Worm (Caenorhabditis elegans) whole organism, mixed stage, embryonic: Measurements from ENCODE around the gene F15H10.7.

Experiments used
- M03D4.4 ChIP-seq: sonication (generic microtip); optimal IDR thresholded peaks from 2 replicates; lab custom pipeline; 2017; ENCODE audit warnings: mild to moderate bottlenecking, missing genetic modification characterization, missing compliant biosample characterization
- bed-3 ChIP-seq: fragments of 200-800 bp; sonication (Bioruptor generic); optimal IDR thresholded peaks from 3 replicates; lab custom pipeline; 2018; ENCODE audit warnings: mild to moderate bottlenecking, missing genetic modification characterization, moderate library complexity, missing compliant biosample characterization
- blmp-1 ChIP-seq: fragments of 150-350 bp; optimal IDR thresholded peaks from 2 replicates; lab custom pipeline; 2014; ENCODE audit warnings: missing biosample characterization, missing genetic modification characterization
- ceh-39 ChIP-seq: fragments of 150-350 bp; optimal IDR thresholded peaks from 2 replicates; lab custom pipeline; 2014; ENCODE audit warnings: missing biosample characterization, missing genetic modification characterization
- ceh-43 ChIP-seq: fragments of 200-800 bp; sonication (Bioruptor generic); optimal IDR thresholded peaks from 2 replicates; lab custom pipeline; 2018; ENCODE audit warnings: mild to moderate bottlenecking, missing genetic modification characterization, moderate library complexity, missing compliant biosample characterization
- ceh-83 ChIP-seq: fragments of 200-800 bp; sonication (Bioruptor generic); optimal IDR thresholded peaks from 2 replicates; lab custom pipeline; 2018; ENCODE audit warnings: mild to moderate bottlenecking, missing genetic modification characterization, missing compliant biosample characterization
- ces-1 ChIP-seq: fragments of 150-350 bp; optimal IDR thresholded peaks from 2 replicates; lab custom pipeline; 2014; ENCODE audit warnings: missing biosample characterization, missing genetic modification reagents, missing genetic modification characterization
- cnd-1 ChIP-seq: fragments of 200-800 bp; sonication (Bioruptor generic); optimal IDR thresholded peaks from 2 replicates; lab custom pipeline; 2018; ENCODE audit warnings: mild to moderate bottlenecking, missing genetic modification characterization, missing compliant biosample characterization
- drap-1 ChIP-seq: fragments of 200-800 bp; sonication (Bioruptor generic); optimal IDR thresholded peaks from 3 replicates; lab custom pipeline; 2018; ENCODE audit warnings: mild to moderate bottlenecking, missing genetic modification characterization, missing compliant biosample characterization
- elt-3 ChIP-seq: fragments of 150-350 bp; optimal IDR thresholded peaks from 2 replicates; lab custom pipeline; 2014; ENCODE audit warnings: missing biosample characterization, missing genetic modification characterization
- flh-1 ChIP-seq: fragments of 200-800 bp; sonication (Bioruptor generic); optimal IDR thresholded peaks from 2 replicates; lab custom pipeline; 2018; ENCODE audit warnings: mild to moderate bottlenecking, missing genetic modification characterization, moderate library complexity, missing compliant biosample characterization
- ham-2 ChIP-seq: fragments of 200-800 bp; sonication (Bioruptor generic); optimal IDR thresholded peaks from 2 replicates; lab custom pipeline; 2018; ENCODE audit warnings: mild to moderate bottlenecking, missing genetic modification characterization, missing compliant biosample characterization
- hlh-1 ChIP-seq: fragments of 150-350 bp; optimal IDR thresholded peaks from 2 replicates; lab custom pipeline; 2014; ENCODE audit warnings: missing biosample characterization, missing genetic modification reagents, missing genetic modification characterization
- lin-13 ChIP-seq: fragments of 150-350 bp; optimal IDR thresholded peaks from 2 replicates; lab custom pipeline; 2014; ENCODE audit warnings: missing biosample characterization, missing genetic modification characterization
- lin-32 ChIP-seq: fragments of 200-800 bp; sonication (Bioruptor generic); optimal IDR thresholded peaks from 2 replicates; lab custom pipeline; 2018; ENCODE audit warnings: mild to moderate bottlenecking, missing genetic modification characterization, missing compliant biosample characterization
- lsy-2 ChIP-seq: fragments of 150-350 bp; optimal IDR thresholded peaks from 2 replicates; lab custom pipeline; 2014; ENCODE audit warnings: missing biosample characterization, missing genetic modification characterization
- mab-5 ChIP-seq: fragments of 150-350 bp; optimal IDR thresholded peaks from 2 replicates; lab custom pipeline; 2014; ENCODE audit warnings: missing biosample characterization, missing genetic modification characterization
- mep-1 ChIP-seq: fragments of 150-350 bp; optimal IDR thresholded peaks from 2 replicates; lab custom pipeline; 2017; ENCODE audit warnings: missing biosample characterization, missing genetic modification reagents, missing genetic modification characterization, inconsistent platforms
- mls-2 ChIP-seq: sonication (generic microtip); optimal IDR thresholded peaks from 2 replicates; lab custom pipeline; 2016; ENCODE audit warnings: mild to moderate bottlenecking, missing genetic modification characterization, moderate library complexity, missing compliant biosample characterization
- nhr-12 ChIP-seq: fragments of 150-350 bp; optimal IDR thresholded peaks from 2 replicates; lab custom pipeline; 2014; ENCODE audit warnings: missing biosample characterization, missing genetic modification characterization
- nhr-2 ChIP-seq: fragments of 150-350 bp; optimal IDR thresholded peaks from 2 replicates; lab custom pipeline; 2014; ENCODE audit warnings: missing biosample characterization, missing genetic modification characterization
- nhr-28 ChIP-seq: fragments of 150-350 bp; optimal IDR thresholded peaks from 2 replicates; lab custom pipeline; 2014; ENCODE audit warnings: missing biosample characterization, missing genetic modification characterization
- nhr-76 ChIP-seq: sonication (generic microtip); optimal IDR thresholded peaks from 2 replicates; lab custom pipeline; 2017; ENCODE audit warnings: missing biosample characterization, missing genetic modification characterization
- sem-2 ChIP-seq: fragments of 200-800 bp; sonication (Bioruptor generic); optimal IDR thresholded peaks from 2 replicates; lab custom pipeline; 2018; ENCODE audit warnings: mild to moderate bottlenecking, missing genetic modification characterization, missing compliant biosample characterization
- snpc-4 ChIP-seq: fragments of 150-350 bp; optimal IDR thresholded peaks from 2 replicates; lab custom pipeline; 2014; ENCODE audit warnings: missing biosample characterization, missing genetic modification characterization
- sptf-1 ChIP-seq: sonication (generic microtip); optimal IDR thresholded peaks from 2 replicates; lab custom pipeline; 2017; ENCODE audit warnings: mild to moderate bottlenecking, missing genetic modification characterization, moderate library complexity, missing compliant biosample characterization
- tbx-8 ChIP-seq: fragments of 200-800 bp; sonication (Bioruptor generic); optimal IDR thresholded peaks from 2 replicates; lab custom pipeline; 2018; ENCODE audit warnings: mild to moderate bottlenecking, missing genetic modification characterization, moderate library complexity, missing compliant biosample characterization
- unc-120 ChIP-seq: sonication (generic microtip); optimal IDR thresholded peaks from 2 replicates; lab custom pipeline; 2017; ENCODE audit warnings: missing genetic modification characterization, missing compliant biosample characterization; ENCODE audit not compliant: poor library complexity, severe bottlenecking
- unc-39 ChIP-seq: fragments of 150-350 bp; optimal IDR thresholded peaks from 2 replicates; lab custom pipeline; 2014; ENCODE audit warnings: missing biosample characterization, missing genetic modification characterization
- unc-62 ChIP-seq: fragments of 150-350 bp; optimal IDR thresholded peaks from 2 replicates; lab custom pipeline; 2014; ENCODE audit warnings: missing biosample characterization, missing genetic modification reagents, missing genetic modification characterization
- zip-8 ChIP-seq: fragments of 150-350 bp; optimal IDR thresholded peaks from 2 replicates; lab custom pipeline; 2014; ENCODE audit warnings: missing biosample characterization, missing genetic modification characterization
- ztf-11 ChIP-seq: fragments of 150-350 bp; optimal IDR thresholded peaks from 2 replicates; lab custom pipeline; 2014; ENCODE audit warnings: missing biosample characterization, missing genetic modification characterization

The F15H10.7 gene

ce11 chrV:10410030-10410713 is 4.0 kb upstream of the F15H10.7 start, which contains the start of gene F15H10.12:
Gene F15H10.12, minus strand, starts transcription at chrV:10410080.
- no peak for TF ChIP-seq ceh-43 (GFP tag; lab: Kevin White, UChicago)
- no peak for TF ChIP-seq hlh-1 (tag; lab: Kevin White, UChicago)
- no peak for TF ChIP-seq mep-1 (tag; lab: Kevin White, UChicago)
- TF ChIP-seq lsy-2: no peak
- no peak for TF ChIP-seq sem-2 (GFP tag; lab: Kevin White, UChicago)
- no peak for TF ChIP-seq lin-13 (tag; lab: Kevin White, UChicago)
- TF ChIP-seq nhr-28 (tag; lab: Kevin White, UChicago): no peak
- TF ChIP-seq mls-2 (tag; lab: Kevin White, UChicago): no peak
- no peak for TF ChIP-seq ces-1
- TF ChIP-seq, all 35 proteins: peak for 0

- no peak for TF ChIP-seq hlh-1 (tag; lab: Kevin White, UChicago)
- TF ChIP-seq lin-13 (tag; lab: Kevin White, UChicago): no peak
- no peak for TF ChIP-seq tbx-8
- no peak for TF ChIP-seq ceh-83 (GFP tag; lab: Kevin White, UChicago)
- TF ChIP-seq snpc-4: no peak
- no peak for TF ChIP-seq ceh-43 (GFP tag; lab: Kevin White, UChicago)
- TF ChIP-seq nhr-28 (tag; lab: Kevin White, UChicago): no peak
- no peak for TF ChIP-seq nhr-76 (tag; lab: Kevin White, UChicago)
- no peak for TF ChIP-seq M03D4.4 (tag; lab: Kevin White, UChicago)
- TF ChIP-seq drap-1: no peak
- TF ChIP-seq elt-3 (tag; lab: Kevin White, UChicago): no peak
- TF ChIP-seq mls-2 (tag; lab: Kevin White, UChicago): no peak
- no peak for TF ChIP-seq unc-62 (GFP tag; lab: Kevin White, UChicago)
- TF ChIP-seq bed-3 (GFP tag; lab: Kevin White, UChicago): no peak
- no peak for TF ChIP-seq sptf-1 (tag; lab: Kevin White, UChicago)
- no peak for TF ChIP-seq sem-2 (GFP tag; lab: Kevin White, UChicago)
- TF ChIP-seq nhr-12 (tag; lab: Kevin White, UChicago): no peak
- no peak for TF ChIP-seq ceh-39 (tag; lab: Kevin White, UChicago)
Measured at ce11 chrV:10404701-10405100, 1.5 kb downstream of the F15H10.7 start.

- TF ChIP-seq hlh-1 (tag; lab: Kevin White, UChicago) (no peak), ces-1 (no peak), sem-2 (GFP tag; lab: Kevin White, UChicago) (no peak), ceh-43 (GFP tag; lab: Kevin White, UChicago) (no peak), cnd-1 (no peak), ztf-11 (no peak)
Measured at ce11 chrV:10402804-10403203, 3.4 kb downstream of the F15H10.7 start, which contains the start of gene F15H10.8. Gene F15H10.8, minus strand, starts transcription at chrV:10402904.

ce11 chrV:10399290-10399689 is 6.9 kb downstream of the F15H10.7 start:
- no peak for TF ChIP-seq unc-39 (tag; lab: Kevin White, UChicago)
- TF ChIP-seq mab-5: no peak
- no peak for TF ChIP-seq mls-2 (tag; lab: Kevin White, UChicago)
- no peak for TF ChIP-seq ham-2 (GFP tag; lab: Kevin White, UChicago)
- TF ChIP-seq drap-1: no peak
- no peak for TF ChIP-seq nhr-2 (tag; lab: Kevin White, UChicago)
- no peak for TF ChIP-seq zip-8 (tag; lab: Kevin White, UChicago)
- TF ChIP-seq lin-32 (GFP tag; lab: Kevin White, UChicago): no peak

ce11 chrV:10398431-10398830 is 7.8 kb downstream of the F15H10.7 start, which contains the start of gene ugt-2:
Gene ugt-2, plus strand, starts transcription at chrV:10398801.
- TF ChIP-seq elt-3 (tag; lab: Kevin White, UChicago): no peak
- TF ChIP-seq lin-32 (GFP tag; lab: Kevin White, UChicago): no peak
- TF ChIP-seq ceh-39 (tag; lab: Kevin White, UChicago): no peak
- TF ChIP-seq unc-120 (tag; lab: Kevin White, UChicago): no peak
- no peak for TF ChIP-seq mls-2 (tag; lab: Kevin White, UChicago)
- TF ChIP-seq ztf-11: no peak
- no peak for TF ChIP-seq ceh-43 (GFP tag; lab: Kevin White, UChicago)
- TF ChIP-seq lsy-2: no peak
- no peak for TF ChIP-seq blmp-1 (tag; lab: Kevin White, UChicago)
- TF ChIP-seq snpc-4: no peak
- TF ChIP-seq M03D4.4 (tag; lab: Kevin White, UChicago): no peak
- TF ChIP-seq sptf-1 (tag; lab: Kevin White, UChicago): no peak
- no peak for TF ChIP-seq flh-1 (GFP tag; lab: Kevin White, UChicago)
